Fruit fly (Drosophila melanogaster): ENCODE results near the gene CG16863.

The CG16863 gene

DNA sequence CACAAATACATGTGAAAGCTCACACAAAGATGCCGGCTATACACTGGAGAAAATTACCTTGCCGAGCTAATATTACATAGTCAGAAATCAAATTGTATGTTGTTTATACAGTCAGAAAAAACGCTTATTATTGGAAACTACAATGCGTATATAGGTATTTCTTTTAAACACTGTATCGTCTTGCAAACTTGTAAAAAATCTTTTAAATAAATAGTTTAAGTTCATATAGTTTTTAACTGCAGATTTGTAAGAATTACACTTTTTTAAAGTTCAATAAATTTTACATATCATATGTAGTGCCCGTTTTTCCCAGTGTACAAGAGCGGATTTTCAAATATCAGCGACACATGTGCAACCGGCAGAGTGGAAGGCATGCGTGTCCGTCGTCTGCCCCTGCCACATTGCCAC is 49.0 kb downstream of the CG16863 start:
- no peak for TF ChIP-seq lola (GFP tag; optimal IDR thresholded peaks at IDR 0.05)
- TF ChIP-seq h (GFP tag; optimal IDR thresholded peaks at IDR 0.05) = peak; percentile 91
- peak; percentile 63 for TF ChIP-seq Rel (GFP tag; optimal IDR thresholded peaks at IDR 0.05)
- peak; percentile 26 for TF ChIP-seq Rel (tag; optimal IDR thresholded peaks at IDR 0.05)
- TF ChIP-seq CrebA (GFP tag; optimal IDR thresholded peaks at IDR 0.05; ENCODE audit: borderline replicate concordance) = no peak
- peak; percentile 80 for TF ChIP-seq sage (GFP tag; optimal IDR thresholded peaks at IDR 0.05)
- TF ChIP-seq Hnf4 (GFP tag; optimal IDR thresholded peaks at IDR 0.05) = peak; percentile 87
- TF ChIP-seq Dfd (GFP tag; optimal IDR thresholded peaks at IDR 0.05) = peak; percentile 10
- no peak for TF ChIP-seq Abd-B (GFP tag; optimal IDR thresholded peaks at IDR 0.05)
- TF ChIP-seq jim (GFP tag; optimal IDR thresholded peaks at IDR 0.05) = no peak
- TF ChIP-seq psq (GFP tag; optimal IDR thresholded peaks at IDR 0.05) = peak; percentile 85
- TF ChIP-seq Hr83 (GFP tag; optimal IDR thresholded peaks at IDR 0.05; ENCODE audit: poor library complexity, severe bottlenecking) = no peak
- peak; percentile 89 for TF ChIP-seq br (GFP tag; optimal IDR thresholded peaks at IDR 0.05)
- peak; percentile 74 for TF ChIP-seq tai (GFP tag; optimal IDR thresholded peaks at IDR 0.05)
- no peak for TF ChIP-seq GATAd (GFP tag; optimal IDR thresholded peaks at IDR 0.05)
- no peak for TF ChIP-seq Dif (GFP tag; optimal IDR thresholded peaks at IDR 0.05; ENCODE audit: partially characterized antibody)
- TF ChIP-seq woc (GFP tag; optimal IDR thresholded peaks at IDR 0.05) = peak; percentile 65
- peak; percentile 69 for TF ChIP-seq brk (GFP tag; optimal IDR thresholded peaks at IDR 0.05)
- peak; percentile 73 for TF ChIP-seq CG9705 (GFP tag; optimal IDR thresholded peaks at IDR 0.05)
- no peak for TF ChIP-seq Vsx2 (GFP tag; optimal IDR thresholded peaks at IDR 0.05; ENCODE audit: partially characterized antibody)
- TF ChIP-seq CG32264 (GFP tag; optimal IDR thresholded peaks at IDR 0.05) = peak; percentile 59
- peak; percentile 72 for TF ChIP-seq sv (GFP tag; optimal IDR thresholded peaks at IDR 0.05)
- peak; percentile 15 to 94 for TF ChIP-seq foxo (GFP tag; optimal IDR thresholded peaks at IDR 0.05)
- no peak for TF ChIP-seq Hr78 (GFP tag; optimal IDR thresholded peaks at IDR 0.05)
- peak; percentile 91 for TF ChIP-seq OdsH (GFP tag; optimal IDR thresholded peaks at IDR 0.05)
- peak; percentile 92 for TF ChIP-seq ey (GFP tag; optimal IDR thresholded peaks at IDR 0.05)
- peak; percentile 93 for TF ChIP-seq fru (GFP tag; optimal IDR thresholded peaks at IDR 0.05)
- TF ChIP-seq rgr (GFP tag; optimal IDR thresholded peaks at IDR 0.05) = peak; percentile 92
- no peak for TF ChIP-seq pan (optimal IDR thresholded peaks at IDR 0.05)
- peak; percentile 91 for TF ChIP-seq HLH106 (tag; optimal IDR thresholded peaks at IDR 0.05)
- peak; percentile 82 for TF ChIP-seq dmrt93B (GFP tag; optimal IDR thresholded peaks at IDR 0.05)
- peak; percentile 29 for TF ChIP-seq dsf (GFP tag; optimal IDR thresholded peaks at IDR 0.05; ENCODE audit: borderline replicate concordance)
- TF ChIP-seq Jra (GFP tag; optimal IDR thresholded peaks at IDR 0.05) = peak; percentile 76
- peak; percentile 92 for TF ChIP-seq Sp1 (GFP tag; optimal IDR thresholded peaks at IDR 0.05)
- TF ChIP-seq Mio (GFP tag; optimal IDR thresholded peaks at IDR 0.05) = peak; percentile 8
- TF ChIP-seq usp (GFP tag; optimal IDR thresholded peaks at IDR 0.05) = no peak
- no peak for TF ChIP-seq N (GFP tag; optimal IDR thresholded peaks at IDR 0.05)
- no peak for TF ChIP-seq Myc (optimal IDR thresholded peaks at IDR 0.05)
- no peak for TF ChIP-seq dl (GFP tag; optimal IDR thresholded peaks at IDR 0.05; ENCODE audit: insufficient read depth in 1 of 2, partially characterized antibody in 2 of 2)

DNA sequence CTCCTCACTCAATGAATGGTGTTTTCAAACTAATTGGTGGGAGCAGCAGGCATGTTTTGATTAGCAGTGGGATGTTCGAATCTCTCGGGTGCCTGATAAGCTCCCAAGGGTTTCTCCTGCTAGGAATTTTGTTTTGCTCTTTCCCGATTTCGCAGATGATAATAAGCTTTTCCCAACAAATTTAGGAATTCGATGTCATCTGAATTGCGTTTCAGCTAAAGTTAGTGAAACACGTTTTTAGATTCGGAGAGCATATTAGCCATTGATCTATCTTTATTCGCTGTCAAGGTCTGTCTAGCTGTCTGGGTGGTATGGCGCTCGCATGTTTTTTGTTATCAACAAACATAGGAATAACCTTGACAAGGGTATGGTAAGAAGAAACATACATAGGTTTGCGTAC is 50.7 kb downstream of the CG16863 start, which contains the start of gene CG33307:
Gene CG33307, minus strand, starts transcription at position 13 of the 400 bp plus-strand sequence.
- TF ChIP-seq Rel (GFP tag; optimal IDR thresholded peaks at IDR 0.05) = no peak
- TF ChIP-seq Rel (tag; optimal IDR thresholded peaks at IDR 0.05) = no peak
- no peak for TF ChIP-seq Dif (GFP tag; optimal IDR thresholded peaks at IDR 0.05; ENCODE audit: partially characterized antibody)
- no peak for TF ChIP-seq rgr (GFP tag; optimal IDR thresholded peaks at IDR 0.05)
- TF ChIP-seq N (GFP tag; optimal IDR thresholded peaks at IDR 0.05) = no peak
- no peak for TF ChIP-seq brk (GFP tag; optimal IDR thresholded peaks at IDR 0.05)
- no peak for TF ChIP-seq dl (GFP tag; optimal IDR thresholded peaks at IDR 0.05; ENCODE audit: insufficient read depth in 1 of 2, partially characterized antibody in 2 of 2)
- no peak for TF ChIP-seq Jra (GFP tag; optimal IDR thresholded peaks at IDR 0.05)
- no peak for TF ChIP-seq br (GFP tag; optimal IDR thresholded peaks at IDR 0.05)
- no peak for TF ChIP-seq ey (GFP tag; optimal IDR thresholded peaks at IDR 0.05)
- TF ChIP-seq sv (GFP tag; optimal IDR thresholded peaks at IDR 0.05) = no peak
- no peak for TF ChIP-seq HLH106 (tag; optimal IDR thresholded peaks at IDR 0.05)
- TF ChIP-seq Sp1 (GFP tag; optimal IDR thresholded peaks at IDR 0.05) = no peak
- no peak for TF ChIP-seq foxo (GFP tag; optimal IDR thresholded peaks at IDR 0.05)
- TF ChIP-seq pan (optimal IDR thresholded peaks at IDR 0.05) = no peak
- no peak for TF ChIP-seq Hr83 (GFP tag; optimal IDR thresholded peaks at IDR 0.05; ENCODE audit: poor library complexity, severe bottlenecking)
- no peak for TF ChIP-seq jim (GFP tag; optimal IDR thresholded peaks at IDR 0.05)
- TF ChIP-seq dsf (GFP tag; optimal IDR thresholded peaks at IDR 0.05; ENCODE audit: borderline replicate concordance) = no peak
- TF ChIP-seq CG32264 (GFP tag; optimal IDR thresholded peaks at IDR 0.05) = no peak
- no peak for TF ChIP-seq lola (GFP tag; optimal IDR thresholded peaks at IDR 0.05)
